Worm (Caenorhabditis elegans): ENCODE measurements around the gene Y39A1A.17.

DNA sequence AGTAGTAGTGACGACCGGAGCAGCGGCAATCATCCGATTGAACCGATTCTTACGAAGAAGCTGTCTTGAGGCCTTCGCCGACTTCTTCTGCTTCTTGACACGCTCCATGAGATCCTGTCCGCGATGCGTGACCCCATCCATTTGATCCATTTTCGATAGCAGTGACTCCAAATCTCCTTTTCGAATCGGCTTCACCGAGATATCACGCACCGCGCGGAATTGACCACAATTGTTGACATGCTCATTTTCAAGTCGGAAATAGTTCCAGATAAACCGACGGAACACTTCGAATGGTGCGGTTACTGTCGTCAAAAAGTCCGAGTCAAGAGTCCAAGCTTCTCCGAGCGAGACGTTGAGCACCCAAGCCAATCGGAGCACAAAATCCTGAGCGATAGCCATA, 12.9 kb upstream of the Y39A1A.17 start:
- TF ChIP-seq unc-62 (GFP tag; optimal IDR thresholded peaks at IDR 0.05) (no peak), hlh-17 (GFP tag; optimal IDR thresholded peaks at IDR 0.05; ENCODE audit: borderline replicate concordance) (no peak), ets-5 (GFP tag; IDR thresholded peaks at IDR 0.05) (no peak), nhr-19 (GFP tag; conservative IDR thresholded peaks at IDR 0.05) (no peak), tlp-1 (tag; optimal IDR thresholded peaks at IDR 0.05) (no peak), pag-3 (tag; optimal IDR thresholded peaks at IDR 0.05; ENCODE audit: borderline replicate concordance, insufficient read depth) (no peak), ama-1 (optimal IDR thresholded peaks at IDR 0.05) (no peak)
